Fruit fly (Drosophila melanogaster): Measurements from ENCODE around the gene bgm.

The bgm gene

DNA sequence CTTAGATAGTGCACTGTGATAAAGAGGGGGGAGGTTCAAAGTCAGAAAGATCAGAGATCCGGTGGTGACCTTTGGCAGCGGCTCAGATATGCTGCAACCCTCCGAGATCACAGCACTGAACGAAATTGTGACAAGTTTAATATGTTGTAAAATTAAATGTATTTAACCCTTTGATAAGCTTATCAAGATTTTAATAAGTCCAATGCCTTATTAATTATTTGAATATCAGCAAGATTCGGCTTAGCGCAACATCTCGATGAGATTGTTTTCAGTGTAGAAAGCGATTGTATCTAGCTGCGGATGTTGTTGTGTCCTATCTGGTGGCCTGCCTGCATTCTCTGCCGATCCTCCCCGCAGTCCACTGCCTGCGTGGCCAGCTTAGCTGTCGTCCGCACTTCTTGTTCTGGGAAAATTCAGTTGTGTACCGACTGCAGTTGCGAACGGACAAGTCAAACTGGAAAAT is 34.4 kb downstream of the bgm start, which contains the start of gene NimC4 (continued):
- TF ChIP-seq amos (GFP tag; IDR thresholded peaks at IDR 0.05; ENCODE audit: partially characterized antibody), result no peak
- no peak for TF ChIP-seq Fer1 (GFP tag; optimal IDR thresholded peaks at IDR 0.05)
- TF ChIP-seq CG5245 (GFP tag; optimal IDR thresholded peaks at IDR 0.05), result peak; percentile 77
- peak; percentile 11 for TF ChIP-seq MESR4 (GFP tag; optimal IDR thresholded peaks at IDR 0.05)
- no peak for TF ChIP-seq crp (GFP tag; optimal IDR thresholded peaks at IDR 0.05)
- TF ChIP-seq CG5180 (GFP tag; optimal IDR thresholded peaks at IDR 0.05), result no peak
- peak; percentile 48; the same call in 2 of the 3 replicates for TF ChIP-seq dysf (GFP tag; IDR thresholded peaks at IDR 0.05)
- TF ChIP-seq jigr1 (GFP tag; IDR thresholded peaks at IDR 0.05), result no peak
- TF ChIP-seq NC2β (GFP tag; optimal IDR thresholded peaks at IDR 0.05), result peak; percentile 80
- no peak for TF ChIP-seq CG13894 (tag; optimal IDR thresholded peaks at IDR 0.05)
- peak; percentile 66 for TF ChIP-seq sisA (GFP tag; IDR thresholded peaks at IDR 0.05)
- peak; percentile 47; the same call in 1 of the 2 replicates for TF ChIP-seq chm (GFP tag; IDR thresholded peaks at IDR 0.05)
- peak; percentile 58 to 72 for TF ChIP-seq dpn (GFP tag; optimal IDR thresholded peaks at IDR 0.05)
- TF ChIP-seq CG17612 (GFP tag; IDR thresholded peaks at IDR 0.05), result no peak
- TF ChIP-seq phol (tag; optimal IDR thresholded peaks at IDR 0.05), result peak; percentile 90
- peak; percentile 31 for TF ChIP-seq CG17568 (GFP tag; optimal IDR thresholded peaks at IDR 0.05)
- peak; percentile 84 for TF ChIP-seq jumu (GFP tag; optimal IDR thresholded peaks at IDR 0.05)
- TF ChIP-seq CG10565 (GFP tag; optimal IDR thresholded peaks at IDR 0.05), result peak; percentile 45
- TF ChIP-seq ash1 (GFP tag; optimal IDR thresholded peaks at IDR 0.05), result no peak
- peak; percentile 41; the same call in 1 of the 2 replicates for TF ChIP-seq ap (GFP tag; IDR thresholded peaks at IDR 0.05)
- peak; percentile 97 for TF ChIP-seq dan (GFP tag; IDR thresholded peaks at IDR 0.05)
- TF ChIP-seq Nf-YC (tag; optimal IDR thresholded peaks at IDR 0.05), result no peak
- peak; percentile 36 for TF ChIP-seq da (GFP tag; optimal IDR thresholded peaks at IDR 0.05)
- no peak for TF ChIP-seq CG11456 (GFP tag; IDR thresholded peaks at IDR 0.05)
- TF ChIP-seq CG16815 (GFP tag; optimal IDR thresholded peaks at IDR 0.05), result peak; percentile 86
- TF ChIP-seq cad (GFP tag; optimal IDR thresholded peaks at IDR 0.05), result no peak
- peak; percentile 78 for TF ChIP-seq CG12236 (GFP tag; optimal IDR thresholded peaks at IDR 0.05)
- peak; percentile 59; the same call in 1 of the 2 replicates for TF ChIP-seq Gsc (GFP tag; IDR thresholded peaks at IDR 0.05)
- peak; percentile 94 for TF ChIP-seq Ets65A (GFP tag)
- TF ChIP-seq mam (GFP tag; optimal IDR thresholded peaks at IDR 0.05), result peak; percentile 55
- TF ChIP-seq Hr51 (GFP tag; optimal IDR thresholded peaks at IDR 0.05), result peak; percentile 14 to 84
- TF ChIP-seq Hsf (GFP tag; optimal IDR thresholded peaks at IDR 0.05), result peak; percentile 84
- peak; percentile 70 for TF ChIP-seq grau (tag; optimal IDR thresholded peaks at IDR 0.05)
- TF ChIP-seq cg (GFP tag; optimal IDR thresholded peaks at IDR 0.05), result no peak
- TF ChIP-seq D19B (GFP tag; optimal IDR thresholded peaks at IDR 0.05), result no peak
- peak; percentile 52 for TF ChIP-seq tap (tag; optimal IDR thresholded peaks at IDR 0.05)
- TF ChIP-seq Bteb2 (GFP tag; optimal IDR thresholded peaks at IDR 0.05), result no peak
- peak; percentile 68 for TF ChIP-seq btn (GFP tag; optimal IDR thresholded peaks at IDR 0.05)
- peak; percentile 81 for TF ChIP-seq CG1233 (GFP tag; optimal IDR thresholded peaks at IDR 0.05)
- TF ChIP-seq CG12391 (tag; optimal IDR thresholded peaks at IDR 0.05), result peak; percentile 83
- peak; percentile 48 for TF ChIP-seq CG14965 (GFP tag; optimal IDR thresholded peaks at IDR 0.05; ENCODE audit: borderline replicate concordance)
- TF ChIP-seq vnd (GFP tag; IDR thresholded peaks at IDR 0.05; ENCODE audit: partially characterized antibody), result no peak
- TF ChIP-seq CG9932 (GFP tag; IDR thresholded peaks at IDR 0.05), result no peak
- TF ChIP-seq CG12299 (tag; optimal IDR thresholded peaks at IDR 0.05), result no peak
- TF ChIP-seq H15 (GFP tag; IDR thresholded peaks at IDR 0.05), result 0 out of 3 replicates have a peak, but pooled peaks have one; percentile 46
- TF ChIP-seq kay (GFP tag; optimal IDR thresholded peaks at IDR 0.05), result peak; percentile 31
- TF ChIP-seq ranshi (GFP tag; IDR thresholded peaks at IDR 0.05), result no peak
- TF ChIP-seq Mrtf (GFP tag; IDR thresholded peaks at IDR 0.05), result peak; percentile 34; the same call in 1 of the 3 replicates
- TF ChIP-seq Fer2 (tag; optimal IDR thresholded peaks at IDR 0.05), result no peak
- peak; percentile 64; the same call in 2 of the 3 replicates for TF ChIP-seq CG11695 (GFP tag; IDR thresholded peaks at IDR 0.05)
- peak; percentile 69 for TF ChIP-seq Spps (tag; optimal IDR thresholded peaks at IDR 0.05)

Data from whole organism, embryonic.